Worm (Caenorhabditis elegans) whole organism, mixed stage, embryonic: Measurements from ENCODE around the gene rep-1.

Experiments
- M03D4.4 ChIP-seq: sonication (generic microtip); optimal IDR thresholded peaks from 2 replicates; lab custom pipeline; 2017; ENCODE audit warnings: mild to moderate bottlenecking, missing genetic modification characterization, missing compliant biosample characterization
- blmp-1 ChIP-seq: fragments of 150-350 bp; optimal IDR thresholded peaks from 2 replicates; lab custom pipeline; 2014; ENCODE audit warnings: missing biosample characterization, missing genetic modification characterization
- ceh-39 ChIP-seq: fragments of 150-350 bp; optimal IDR thresholded peaks from 2 replicates; lab custom pipeline; 2014; ENCODE audit warnings: missing biosample characterization, missing genetic modification characterization
- ceh-43 ChIP-seq: fragments of 200-800 bp; sonication (Bioruptor generic); optimal IDR thresholded peaks from 2 replicates; lab custom pipeline; 2018; ENCODE audit warnings: mild to moderate bottlenecking, missing genetic modification characterization, moderate library complexity, missing compliant biosample characterization
- ces-1 ChIP-seq: fragments of 150-350 bp; optimal IDR thresholded peaks from 2 replicates; lab custom pipeline; 2014; ENCODE audit warnings: missing biosample characterization, missing genetic modification reagents, missing genetic modification characterization
- cnd-1 ChIP-seq: fragments of 200-800 bp; sonication (Bioruptor generic); optimal IDR thresholded peaks from 2 replicates; lab custom pipeline; 2018; ENCODE audit warnings: mild to moderate bottlenecking, missing genetic modification characterization, missing compliant biosample characterization
- elt-1 ChIP-seq: sonication (generic microtip); optimal IDR thresholded peaks from 2 replicates; lab custom pipeline; 2017; ENCODE audit warnings: missing genetic modification characterization, mild to moderate bottlenecking, missing compliant biosample characterization, antibody characterized with exemption, moderate library complexity, borderline replicate concordance; ENCODE audit not compliant: insufficient read depth
- elt-3 ChIP-seq: fragments of 150-350 bp; optimal IDR thresholded peaks from 2 replicates; lab custom pipeline; 2014; ENCODE audit warnings: missing biosample characterization, missing genetic modification characterization
- ham-2 ChIP-seq: fragments of 200-800 bp; sonication (Bioruptor generic); optimal IDR thresholded peaks from 2 replicates; lab custom pipeline; 2018; ENCODE audit warnings: mild to moderate bottlenecking, missing genetic modification characterization, missing compliant biosample characterization
- hlh-1 ChIP-seq: fragments of 150-350 bp; optimal IDR thresholded peaks from 2 replicates; lab custom pipeline; 2014; ENCODE audit warnings: missing biosample characterization, missing genetic modification reagents, missing genetic modification characterization
- lin-13 ChIP-seq: fragments of 150-350 bp; optimal IDR thresholded peaks from 2 replicates; lab custom pipeline; 2014; ENCODE audit warnings: missing biosample characterization, missing genetic modification characterization
- lin-32 ChIP-seq: fragments of 200-800 bp; sonication (Bioruptor generic); optimal IDR thresholded peaks from 2 replicates; lab custom pipeline; 2018; ENCODE audit warnings: mild to moderate bottlenecking, missing genetic modification characterization, missing compliant biosample characterization
- lsy-2 ChIP-seq: fragments of 150-350 bp; optimal IDR thresholded peaks from 2 replicates; lab custom pipeline; 2014; ENCODE audit warnings: missing biosample characterization, missing genetic modification characterization
- mab-5 ChIP-seq: fragments of 150-350 bp; optimal IDR thresholded peaks from 2 replicates; lab custom pipeline; 2014; ENCODE audit warnings: missing biosample characterization, missing genetic modification characterization
- mep-1 ChIP-seq: fragments of 150-350 bp; optimal IDR thresholded peaks from 2 replicates; lab custom pipeline; 2017; ENCODE audit warnings: missing biosample characterization, missing genetic modification reagents, missing genetic modification characterization, inconsistent platforms
- mls-2 ChIP-seq: sonication (generic microtip); optimal IDR thresholded peaks from 2 replicates; lab custom pipeline; 2016; ENCODE audit warnings: mild to moderate bottlenecking, missing genetic modification characterization, moderate library complexity, missing compliant biosample characterization
- nhr-12 ChIP-seq: fragments of 150-350 bp; optimal IDR thresholded peaks from 2 replicates; lab custom pipeline; 2014; ENCODE audit warnings: missing biosample characterization, missing genetic modification characterization
- nhr-2 ChIP-seq: fragments of 150-350 bp; optimal IDR thresholded peaks from 2 replicates; lab custom pipeline; 2014; ENCODE audit warnings: missing biosample characterization, missing genetic modification characterization
- nhr-237 ChIP-seq: fragments of 150-350 bp; optimal IDR thresholded peaks from 2 replicates; lab custom pipeline; 2014; ENCODE audit warnings: missing biosample characterization, missing genetic modification characterization
- nhr-28 ChIP-seq: fragments of 150-350 bp; optimal IDR thresholded peaks from 2 replicates; lab custom pipeline; 2014; ENCODE audit warnings: missing biosample characterization, missing genetic modification characterization
- nhr-76 ChIP-seq: sonication (generic microtip); optimal IDR thresholded peaks from 2 replicates; lab custom pipeline; 2017; ENCODE audit warnings: missing biosample characterization, missing genetic modification characterization
- pha-4 ChIP-seq: fragments of 150-350 bp; optimal IDR thresholded peaks from 2 replicates; lab custom pipeline; 2018; ENCODE audit warnings: missing biosample characterization, missing genetic modification reagents, missing genetic modification characterization
- snpc-4 ChIP-seq: fragments of 150-350 bp; optimal IDR thresholded peaks from 2 replicates; lab custom pipeline; 2014; ENCODE audit warnings: missing biosample characterization, missing genetic modification characterization
- sptf-1 ChIP-seq: sonication (generic microtip); optimal IDR thresholded peaks from 2 replicates; lab custom pipeline; 2017; ENCODE audit warnings: mild to moderate bottlenecking, missing genetic modification characterization, moderate library complexity, missing compliant biosample characterization
- tbx-8 ChIP-seq: fragments of 200-800 bp; sonication (Bioruptor generic); optimal IDR thresholded peaks from 2 replicates; lab custom pipeline; 2018; ENCODE audit warnings: mild to moderate bottlenecking, missing genetic modification characterization, moderate library complexity, missing compliant biosample characterization
- unc-120 ChIP-seq: sonication (generic microtip); optimal IDR thresholded peaks from 2 replicates; lab custom pipeline; 2017; ENCODE audit warnings: missing genetic modification characterization, missing compliant biosample characterization; ENCODE audit not compliant: poor library complexity, severe bottlenecking
- unc-39 ChIP-seq: fragments of 150-350 bp; optimal IDR thresholded peaks from 2 replicates; lab custom pipeline; 2014; ENCODE audit warnings: missing biosample characterization, missing genetic modification characterization
- unc-62 ChIP-seq: fragments of 150-350 bp; optimal IDR thresholded peaks from 2 replicates; lab custom pipeline; 2014; ENCODE audit warnings: missing biosample characterization, missing genetic modification reagents, missing genetic modification characterization

Gene rep-1

ce11 chrIII:1610938-1611337 lies 40.8 kb downstream of the rep-1 start:
- TF ChIP-seq elt-3: no peak
- TF ChIP-seq hlh-1 (tag; lab: Kevin White, UChicago): no peak
- no peak for TF ChIP-seq nhr-28 (tag; lab: Kevin White, UChicago)
- no peak for TF ChIP-seq ceh-39 (tag; lab: Kevin White, UChicago)
- TF ChIP-seq cnd-1 (tag; lab: Kevin White, UChicago): no peak
- no peak for TF ChIP-seq nhr-12
- TF ChIP-seq nhr-2 (tag; lab: Kevin White, UChicago): no peak
- no peak for TF ChIP-seq sptf-1 (tag; lab: Kevin White, UChicago)
- TF ChIP-seq nhr-237: no peak
- TF ChIP-seq lsy-2: no peak
- TF ChIP-seq unc-62 (GFP tag; lab: Kevin White, UChicago): no peak
- no peak for TF ChIP-seq mls-2 (tag; lab: Kevin White, UChicago)
- no peak for TF ChIP-seq tbx-8 (GFP tag; lab: Kevin White, UChicago)
- no peak for TF ChIP-seq nhr-76 (tag; lab: Kevin White, UChicago)
- no peak for TF ChIP-seq ceh-43 (GFP tag; lab: Kevin White, UChicago)
- TF ChIP-seq blmp-1: no peak
- TF ChIP-seq snpc-4 (tag; lab: Kevin White, UChicago): no peak
- TF ChIP-seq M03D4.4 (tag; lab: Kevin White, UChicago): no peak
- TF ChIP-seq lin-32 (GFP tag; lab: Kevin White, UChicago): no peak

ce11 chrIII:1612974-1613568 lies 43.0 kb downstream of the rep-1 start:
- no peak for TF ChIP-seq cnd-1 (tag; lab: Kevin White, UChicago)
- TF ChIP-seq ces-1 (GFP tag; lab: Kevin White, UChicago): no peak
- no peak for TF ChIP-seq ham-2 (GFP tag; lab: Kevin White, UChicago)
- no peak for TF ChIP-seq snpc-4 (tag; lab: Kevin White, UChicago)
- no peak for TF ChIP-seq lsy-2
- TF ChIP-seq nhr-76 (tag; lab: Kevin White, UChicago): no peak
- no peak for TF ChIP-seq nhr-2 (tag; lab: Kevin White, UChicago)
- no peak for TF ChIP-seq blmp-1
- TF ChIP-seq unc-62 (GFP tag; lab: Kevin White, UChicago): no peak
- no peak for TF ChIP-seq unc-39
- TF ChIP-seq tbx-8 (GFP tag; lab: Kevin White, UChicago): no peak
- no peak for TF ChIP-seq elt-1 (tag; lab: Kevin White, UChicago)
- no peak for TF ChIP-seq lin-32 (GFP tag; lab: Kevin White, UChicago)
- no peak for TF ChIP-seq mep-1 (tag; lab: Kevin White, UChicago)

ce11 chrIII:1613933-1614332 lies 43.8 kb downstream of the rep-1 start, which contains the start of gene Y22D7AL.9:
Y22D7AL.9 (minus strand) TSS chrIII:1614033.
- TF ChIP-seq lin-13 (tag; lab: Kevin White, UChicago) (no peak), pha-4 (tag; lab: Kevin White, UChicago) (no peak), mep-1 (tag; lab: Kevin White, UChicago) (no peak), lsy-2 (no peak), mab-5 (tag; lab: Kevin White, UChicago) (no peak), ces-1 (GFP tag; lab: Kevin White, UChicago) (no peak)
- TF ChIP-seq, all 35 proteins: peak for 0

ce11 chrIII:1614412-1614811 lies 44.3 kb downstream of the rep-1 start:
- TF ChIP-seq unc-120 (tag; lab: Kevin White, UChicago) (no peak), nhr-2 (tag; lab: Kevin White, UChicago) (no peak), ceh-43 (GFP tag; lab: Kevin White, UChicago) (no peak), cnd-1 (tag; lab: Kevin White, UChicago) (no peak), blmp-1 (peak; percentile 62)

ce11 chrIII:1616245-1617026 lies 46.3 kb downstream of the rep-1 start:
- TF ChIP-seq unc-39 (no peak), lsy-2 (peak; percentile 62)
